Worm (Caenorhabditis elegans): ENCODE measurements around the gene clec-67.

Gene clec-67

ce11 chrIV:3899719-3900554 lies 22.0 kb upstream of the clec-67 start, which contains the start of gene srz-62:
Gene srz-62, plus strand, starts transcription at chrIV:3900504.
- TF ChIP-seq mes-4 (tag; optimal IDR thresholded peaks at IDR 0.05) (no peak), tlf-1 (GFP tag; optimal IDR thresholded peaks at IDR 0.05) (peak; percentile 50), tbp1 (GFP tag; optimal IDR thresholded peaks at IDR 0.05) (peak; percentile 17), ztf-22 (GFP tag; optimal IDR thresholded peaks at IDR 0.05) (peak; percentile 82), hmg-1.2 (GFP tag; IDR thresholded peaks at IDR 0.05) (no peak), hmg-20 (GFP tag; IDR thresholded peaks at IDR 0.05) (no peak), unc-130 (GFP tag; optimal IDR thresholded peaks at IDR 0.05) (no peak), attf-6 (GFP tag; IDR thresholded peaks at IDR 0.05) (no peak), lin-40 (tag; optimal IDR thresholded peaks at IDR 0.05) (no peak), Y53G8AR.9 (GFP tag; conservative IDR thresholded peaks at IDR 0.05) (no peak), D2030.7 (GFP tag; IDR thresholded peaks at IDR 0.05) (no peak), mxl-1 (tag; optimal IDR thresholded peaks at IDR 0.05) (no peak), lin-35 (GFP tag; optimal IDR thresholded peaks at IDR 0.05) (no peak), hlh-12 (tag; optimal IDR thresholded peaks at IDR 0.05) (no peak), ceh-27 (GFP tag; optimal IDR thresholded peaks at IDR 0.05) (no peak), nhr-80 (tag; optimal IDR thresholded peaks at IDR 0.05) (peak; percentile 95), let-607 (tag; optimal IDR thresholded peaks at IDR 0.05) (peak in 1 of 2 experiments; percentile 48), ets-4 (GFP tag; optimal IDR thresholded peaks at IDR 0.05) (peak; percentile 89), aptf-2 (GFP tag; conservative IDR thresholded peaks at IDR 0.05) (no peak), C17E4.6 (GFP tag; IDR thresholded peaks at IDR 0.05) (no peak), snpc-4 (GFP tag; optimal IDR thresholded peaks at IDR 0.05) (no peak), snpc-4 (tag; optimal IDR thresholded peaks at IDR 0.05) (no peak), Y56A3A.18 (GFP tag; IDR thresholded peaks at IDR 0.05) (peak; percentile 44; the same call in 1 of the 2 replicates), cebp-2 (GFP tag; IDR thresholded peaks at IDR 0.05) (no peak), unc-62 (GFP tag; optimal IDR thresholded peaks at IDR 0.05) (peak; percentile 88), ztf-26 (tag; optimal IDR thresholded peaks at IDR 0.05) (no peak), atf-7 (tag; optimal IDR thresholded peaks at IDR 0.05) (peak; percentile 82), pbrm-1 (GFP tag; IDR thresholded peaks at IDR 0.05) (no peak), madf-8 (GFP tag; conservative IDR thresholded peaks at IDR 0.05) (no peak), efl-1 (GFP tag; optimal IDR thresholded peaks at IDR 0.05) (no peak)

DNA sequence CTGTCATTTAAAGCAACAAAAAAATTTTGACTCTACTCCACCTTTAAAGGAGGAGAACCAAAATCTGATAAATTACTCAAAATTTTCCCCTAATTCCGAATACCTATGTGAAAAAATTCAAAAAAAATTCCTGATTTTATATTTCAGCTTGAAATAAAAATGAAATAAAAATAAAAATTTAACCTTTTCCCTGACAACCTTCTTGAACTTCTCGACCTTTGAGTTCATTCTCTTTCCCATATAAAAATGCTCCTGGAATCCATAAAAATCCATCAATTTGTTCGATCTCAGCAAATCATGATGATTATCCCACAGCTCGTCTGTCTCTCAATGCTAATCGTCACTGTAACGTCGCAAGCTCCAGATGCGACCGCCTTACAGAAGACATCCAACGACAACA lies 19.0 kb upstream of the clec-67 start, which contains the start of gene F56D6.6:
F56D6.6 (plus strand) TSS at position 301 of the 400 bp plus-strand sequence.
- TF ChIP-seq egl-18 (GFP tag; IDR thresholded peaks at IDR 0.05): no peak
- TF ChIP-seq unc-130 (GFP tag; optimal IDR thresholded peaks at IDR 0.05): no peak
- TF ChIP-seq hrde-1 (tag; optimal IDR thresholded peaks at IDR 0.05; ENCODE audit: borderline replicate concordance): no peak
- TF ChIP-seq lag-1 (GFP tag; IDR thresholded peaks at IDR 0.05): no peak
- TF ChIP-seq lin-26 (GFP tag; IDR thresholded peaks at IDR 0.05): no peak
- TF ChIP-seq ztf-6 (GFP tag; IDR thresholded peaks at IDR 0.05): no peak
- no peak for TF ChIP-seq nhr-80 (tag; optimal IDR thresholded peaks at IDR 0.05)
- no peak for TF ChIP-seq snpc-1.3 (tag; optimal IDR thresholded peaks at IDR 0.05; ENCODE audit: insufficient read depth)
- TF ChIP-seq F57A8.1 (GFP tag; optimal IDR thresholded peaks at IDR 0.05): no peak
- no peak for TF ChIP-seq F57C9.4 (tag; optimal IDR thresholded peaks at IDR 0.05)
- TF ChIP-seq ekl-4 (GFP tag; IDR thresholded peaks at IDR 0.05): no peak
- no peak for TF ChIP-seq ztf-26 (tag; optimal IDR thresholded peaks at IDR 0.05)
- no peak for TF ChIP-seq ceh-100 (GFP tag; IDR thresholded peaks at IDR 0.05)
